Worm (Caenorhabditis elegans) whole organism, L2 larva: ENCODE measurements around the gene C28H8.3.
A peak's percentile ranks its signal among the peaks of the same experiment; 100 is the strongest.

Experiments
- C34F6.9 ChIP-seq: fragments of 150-350 bp; optimal IDR thresholded peaks from 2 replicates; lab custom pipeline; 2014; ENCODE audit warnings: missing biosample characterization, missing genetic modification characterization
- F13H6.1 ChIP-seq: sonication (generic microtip); optimal IDR thresholded peaks from 2 replicates; lab custom pipeline; 2016; ENCODE audit warnings: missing genetic modification characterization, missing compliant biosample characterization
- R02D3.7 ChIP-seq: fragments of 150-350 bp; optimal IDR thresholded peaks from 2 replicates; lab custom pipeline; 2014; ENCODE audit warnings: missing biosample characterization, missing genetic modification characterization
- alr-1 ChIP-seq: fragments of 150-350 bp; optimal IDR thresholded peaks from 2 replicates; lab custom pipeline; 2014; ENCODE audit warnings: missing biosample characterization, missing genetic modification characterization
- aly-2 ChIP-seq: fragments of 150-350 bp; optimal IDR thresholded peaks from 2 replicates; lab custom pipeline; 2014; ENCODE audit warnings: missing biosample characterization, missing genetic modification characterization
- ama-1 ChIP-seq: fragments of 150-350 bp; optimal IDR thresholded peaks from 2 replicates; lab custom pipeline; 2018; ENCODE audit warnings: inconsistent platforms
- blmp-1 ChIP-seq: sonication (generic microtip); optimal IDR thresholded peaks from 2 replicates; lab custom pipeline; 2017; ENCODE audit warnings: missing genetic modification characterization, mild to moderate bottlenecking, missing compliant biosample characterization, antibody characterized with exemption, moderate library complexity; ENCODE audit not compliant: insufficient read depth
- ceh-16 ChIP-seq: fragments of 150-350 bp; optimal IDR thresholded peaks from 2 replicates; lab custom pipeline; 2014; ENCODE audit warnings: missing biosample characterization, missing genetic modification characterization
- ceh-82 ChIP-seq: fragments of 150-350 bp; optimal IDR thresholded peaks from 2 replicates; lab custom pipeline; 2014; ENCODE audit warnings: missing biosample characterization, missing genetic modification characterization
- dmd-4 ChIP-seq: sonication (generic microtip); optimal IDR thresholded peaks from 2 replicates; lab custom pipeline; 2017; ENCODE audit warnings: missing biosample characterization, missing genetic modification characterization
- egl-27 ChIP-seq: sonication (generic microtip); optimal IDR thresholded peaks from 3 replicates; lab custom pipeline; 2017; ENCODE audit warnings: missing biosample characterization, missing genetic modification reagents, missing genetic modification characterization
- elt-1 ChIP-seq: fragments of 150-350 bp; optimal IDR thresholded peaks from 2 replicates; lab custom pipeline; 2014; ENCODE audit warnings: missing biosample characterization, missing genetic modification characterization
- elt-3 ChIP-seq: sonication (generic microtip); optimal IDR thresholded peaks from 2 replicates; lab custom pipeline; 2017; ENCODE audit warnings: missing biosample characterization, missing genetic modification characterization
- fos-1 ChIP-seq: fragments of 150-350 bp; optimal IDR thresholded peaks from 2 replicates; lab custom pipeline; 2014; ENCODE audit warnings: missing biosample characterization, missing genetic modification characterization
- gmeb-1 ChIP-seq: fragments of 150-350 bp; optimal IDR thresholded peaks from 2 replicates; lab custom pipeline; 2014; ENCODE audit warnings: missing biosample characterization, missing genetic modification characterization
- lin-13 ChIP-seq: fragments of 150-350 bp; optimal IDR thresholded peaks from 2 replicates; lab custom pipeline; 2014; ENCODE audit warnings: missing biosample characterization, missing genetic modification reagents, missing genetic modification characterization
- lsy-2 ChIP-seq, 2 experiments: fragments of 150-350 bp in 1 of 2; sonication (generic microtip) in 1 of 2; optimal IDR thresholded peaks; 2 replicates each; lab custom pipeline; 2014 to 2017; ENCODE audit warnings: missing biosample characterization in 2 of 2, missing genetic modification characterization in 2 of 2
- mab-5 ChIP-seq: fragments of 150-350 bp; optimal IDR thresholded peaks from 2 replicates; lab custom pipeline; 2014; ENCODE audit warnings: missing biosample characterization, missing genetic modification characterization
- mbf-1 ChIP-seq: sonication (generic microtip); optimal IDR thresholded peaks from 2 replicates; lab custom pipeline; 2017; ENCODE audit warnings: missing biosample characterization, missing genetic modification characterization
- mdl-1 ChIP-seq, 2 experiments: fragments of 150-350 bp in 1 of 2; sonication (generic microtip) in 1 of 2; optimal IDR thresholded peaks; 2 replicates each; lab custom pipeline; 2017; ENCODE audit warnings: missing biosample characterization in 2 of 2, missing genetic modification characterization in 2 of 2
- nhr-11 ChIP-seq: fragments of 150-350 bp; optimal IDR thresholded peaks from 2 replicates; lab custom pipeline; 2014; ENCODE audit warnings: missing biosample characterization, missing genetic modification characterization
- nhr-12 ChIP-seq: fragments of 150-350 bp; optimal IDR thresholded peaks from 2 replicates; lab custom pipeline; 2014; ENCODE audit warnings: missing biosample characterization, missing genetic modification characterization
- nhr-129 ChIP-seq: fragments of 150-350 bp; optimal IDR thresholded peaks from 2 replicates; lab custom pipeline; 2014; ENCODE audit warnings: missing biosample characterization, missing genetic modification characterization
- nhr-21 ChIP-seq: fragments of 150-350 bp; optimal IDR thresholded peaks from 2 replicates; lab custom pipeline; 2014; ENCODE audit warnings: missing biosample characterization, missing genetic modification characterization
- nhr-23 ChIP-seq: fragments of 150-350 bp; optimal IDR thresholded peaks from 2 replicates; lab custom pipeline; 2014; ENCODE audit warnings: missing biosample characterization, missing genetic modification reagents, missing genetic modification characterization
- nhr-237 ChIP-seq: fragments of 150-350 bp; optimal IDR thresholded peaks from 2 replicates; lab custom pipeline; 2014; ENCODE audit warnings: missing biosample characterization, missing genetic modification characterization
- nhr-25 ChIP-seq: fragments of 150-350 bp; sonication (generic microtip); optimal IDR thresholded peaks from 3 replicates; lab custom pipeline; 2014; ENCODE audit warnings: missing biosample characterization, missing genetic modification characterization
- nhr-6 ChIP-seq: fragments of 150-350 bp; optimal IDR thresholded peaks from 2 replicates; lab custom pipeline; 2014; ENCODE audit warnings: missing biosample characterization, missing genetic modification characterization
- peb-1 ChIP-seq: fragments of 150-350 bp; optimal IDR thresholded peaks from 2 replicates; lab custom pipeline; 2014; ENCODE audit warnings: missing biosample characterization, missing genetic modification characterization
- sma-3 ChIP-seq: sonication (generic microtip); optimal IDR thresholded peaks from 2 replicates; lab custom pipeline; 2016; ENCODE audit warnings: missing genetic modification reagents, missing genetic modification characterization, missing compliant biosample characterization
- snpc-4 ChIP-seq: fragments of 150-350 bp; optimal IDR thresholded peaks from 2 replicates; lab custom pipeline; 2014; ENCODE audit warnings: missing biosample characterization, missing genetic modification characterization
- unc-39 ChIP-seq: fragments of 150-350 bp; optimal IDR thresholded peaks from 2 replicates; lab custom pipeline; 2014; ENCODE audit warnings: missing biosample characterization, missing genetic modification characterization
- unc-55 ChIP-seq: fragments of 150-350 bp; sonication (generic microtip); optimal IDR thresholded peaks from 3 replicates; lab custom pipeline; 2014; ENCODE audit warnings: missing biosample characterization, missing genetic modification reagents, missing genetic modification characterization
- unc-62 ChIP-seq: fragments of 150-350 bp; optimal IDR thresholded peaks from 2 replicates; lab custom pipeline; 2014; ENCODE audit warnings: missing biosample characterization, missing genetic modification reagents, missing genetic modification characterization
- zag-1 ChIP-seq: fragments of 150-350 bp; optimal IDR thresholded peaks from 2 replicates; lab custom pipeline; 2014; ENCODE audit warnings: missing biosample characterization, missing genetic modification characterization
- ztf-1 ChIP-seq: fragments of 200-800 bp; sonication (Bioruptor generic); conservative IDR thresholded peaks from 2 replicates; pipeline ENCODE4 v1.3.6; 2022; ENCODE audit warnings: missing genetic modification characterization, missing compliant biosample characterization
- ztf-11 ChIP-seq: sonication (generic microtip); optimal IDR thresholded peaks from 2 replicates; lab custom pipeline; 2017; ENCODE audit warnings: missing biosample characterization, missing genetic modification characterization

The C28H8.3 gene

DNA sequence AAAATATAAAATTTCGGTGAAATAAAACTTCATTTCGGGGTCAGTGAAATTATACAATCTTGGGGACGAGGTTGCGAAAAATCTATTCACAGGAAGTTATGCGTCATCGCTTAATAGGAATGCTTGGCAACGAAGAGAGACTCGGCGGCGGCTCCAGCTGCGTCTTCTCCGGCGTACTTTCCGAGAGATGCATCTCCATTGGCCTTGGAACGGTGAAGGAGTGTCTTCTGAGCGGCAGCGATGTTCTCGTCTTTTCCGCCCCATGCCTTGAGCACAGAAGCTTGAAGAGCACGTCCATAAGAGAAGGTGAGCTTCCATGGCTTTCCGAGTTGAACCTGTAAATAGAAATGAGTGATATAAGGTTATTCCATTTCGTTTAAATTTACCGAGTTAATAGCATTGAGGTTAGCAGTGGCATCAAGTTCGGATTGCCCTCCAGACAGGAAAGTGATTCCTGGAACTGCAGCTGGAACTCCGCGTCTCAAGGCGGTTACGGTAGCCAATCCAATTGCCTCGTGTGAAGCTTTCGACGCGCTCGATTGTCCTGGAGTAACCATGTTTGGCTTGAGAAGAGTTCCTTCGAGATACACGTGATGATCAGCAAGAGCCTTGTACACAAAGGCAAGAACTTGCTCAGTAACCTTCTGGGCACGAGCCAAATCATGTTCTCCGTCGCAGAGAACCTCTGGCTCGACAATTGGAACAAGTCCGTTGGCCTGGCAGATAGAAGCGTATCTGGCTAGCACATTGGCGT lies 33.7 kb upstream of the C28H8.3 start:
- TF ChIP-seq ztf-1 (GFP tag; lab: Robert Waterston, UW) (no peak), dmd-4 (tag; lab: Kevin White, UChicago) (no peak), nhr-129 (tag; lab: Kevin White, UChicago) (peak; percentile 6)

DNA sequence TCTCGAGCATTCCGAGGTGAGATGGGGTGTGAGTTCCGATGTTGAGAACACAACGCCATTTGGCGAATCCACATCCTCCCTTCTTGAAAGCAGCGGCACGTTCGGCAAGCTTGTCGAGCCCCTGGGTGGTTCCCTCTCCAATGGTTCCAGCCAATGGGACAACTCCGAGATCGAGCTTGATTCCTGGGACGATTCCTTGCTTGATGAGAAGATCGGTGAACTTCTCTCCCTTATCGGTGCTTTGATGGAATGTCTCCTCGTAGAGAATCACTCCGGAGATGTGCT lies 33.1 kb upstream of the C28H8.3 start:
- no peak for TF ChIP-seq elt-3 (tag; lab: Kevin White, UChicago)
- no peak for TF ChIP-seq nhr-23 (tag; lab: Kevin White, UChicago)
- TF ChIP-seq elt-1: no peak
- no peak for TF ChIP-seq nhr-6 (tag; lab: Kevin White, UChicago)
- TF ChIP-seq lin-13 (GFP tag; lab: Kevin White, UChicago): no peak
- TF ChIP-seq egl-27: no peak
- TF ChIP-seq gmeb-1 (tag; lab: Kevin White, UChicago): no peak
- no peak for TF ChIP-seq fos-1 (tag; lab: Kevin White, UChicago)
- TF ChIP-seq dmd-4 (tag; lab: Kevin White, UChicago): no peak
- no peak for TF ChIP-seq unc-55 (GFP tag; lab: Kevin White, UChicago)
- TF ChIP-seq mdl-1 (tag; optimal IDR thresholded peaks at IDR 0.05; lab: Kevin White, UChicago): no peak
- no peak for TF ChIP-seq unc-39
- no peak for TF ChIP-seq C34F6.9 (tag; lab: Kevin White, UChicago)
- no peak for TF ChIP-seq ama-1 (lab: Kevin White, UChicago)
- TF ChIP-seq mab-5 (tag; lab: Kevin White, UChicago): no peak
- TF ChIP-seq nhr-11 (tag; lab: Kevin White, UChicago): no peak
- TF ChIP-seq nhr-12 (tag; lab: Kevin White, UChicago): no peak
- no peak for TF ChIP-seq aly-2 (tag; lab: Kevin White, UChicago)

DNA sequence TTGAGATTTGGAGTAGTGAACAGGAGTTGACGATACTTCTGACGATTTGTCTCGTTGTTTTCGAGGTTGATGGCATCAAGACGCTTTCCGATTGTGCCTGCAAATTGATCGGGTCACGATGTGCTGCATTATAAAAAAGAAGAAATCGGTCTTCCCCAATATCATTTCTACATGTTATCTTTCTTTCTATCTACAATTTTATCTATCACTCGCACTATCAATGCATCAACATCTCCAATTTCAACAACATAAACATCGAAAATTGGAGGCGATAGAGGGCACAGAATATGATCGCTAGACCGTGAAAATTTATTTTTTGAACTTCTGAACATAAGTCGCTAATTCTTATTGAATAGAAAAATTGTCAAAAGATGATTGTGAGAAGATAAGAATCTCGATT lies 32.8 kb upstream of the C28H8.3 start:
- TF ChIP-seq peb-1 (tag; lab: Kevin White, UChicago) (no peak), mbf-1 (tag; lab: Kevin White, UChicago) (no peak), lin-13 (GFP tag; lab: Kevin White, UChicago) (peak; percentile 5), mab-5 (tag; lab: Kevin White, UChicago) (no peak), nhr-25 (no peak), sma-3 (GFP tag; lab: Kevin White, UChicago) (no peak), unc-39 (no peak), unc-62 (GFP tag; lab: Kevin White, UChicago) (no peak)

DNA sequence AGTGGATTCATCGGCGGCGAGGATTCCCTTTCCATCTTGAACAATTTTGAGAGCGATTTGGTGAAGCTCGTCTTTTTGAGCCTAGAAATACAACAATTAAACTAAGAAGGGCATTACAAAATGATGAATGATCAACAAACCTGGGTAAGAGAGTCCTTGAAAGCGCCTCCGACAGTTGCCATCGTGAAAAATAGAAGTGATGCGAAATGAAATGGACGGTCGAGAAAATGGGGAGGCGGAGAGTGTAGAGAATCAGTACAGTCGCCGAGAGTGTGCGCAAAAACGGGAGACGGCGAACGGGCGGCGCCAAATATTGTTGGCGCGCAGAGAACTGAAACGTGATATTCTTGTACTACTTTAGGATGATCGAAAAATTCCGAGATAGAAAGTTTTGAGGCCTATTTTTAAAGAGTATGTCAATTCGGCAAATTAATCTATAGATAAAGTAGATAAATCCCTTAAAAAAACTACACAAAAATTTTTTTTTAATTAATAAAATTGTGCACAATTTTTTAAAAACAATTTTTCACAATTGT lies 32.3 kb upstream of the C28H8.3 start, which contains the start of gene aldo-2:
aldo-2 (minus strand) TSS at position 486 of the 536 bp plus-strand sequence.
- TF ChIP-seq sma-3 (GFP tag; lab: Kevin White, UChicago): peak; percentile 8
- TF ChIP-seq nhr-129 (tag; lab: Kevin White, UChicago): peak; percentile 3
- TF ChIP-seq elt-3 (tag; lab: Kevin White, UChicago): no peak
- peak; percentile 9 for TF ChIP-seq ceh-16 (tag; lab: Kevin White, UChicago)
- TF ChIP-seq zag-1: no peak
- TF ChIP-seq ceh-82 (tag; lab: Kevin White, UChicago): no peak
- no peak for TF ChIP-seq peb-1 (tag; lab: Kevin White, UChicago)
- TF ChIP-seq nhr-12 (tag; lab: Kevin White, UChicago): no peak
- TF ChIP-seq snpc-4: no peak
- no peak for TF ChIP-seq R02D3.7 (tag; lab: Kevin White, UChicago)
- TF ChIP-seq elt-1: no peak
- peak; percentile 86 for TF ChIP-seq ama-1 (lab: Kevin White, UChicago)
- TF ChIP-seq ztf-11 (tag; lab: Kevin White, UChicago): no peak
- TF ChIP-seq mdl-1 (tag; optimal IDR thresholded peaks at IDR 0.05; lab: Kevin White, UChicago): no peak
- TF ChIP-seq fos-1 (tag; lab: Kevin White, UChicago): peak; percentile 3
- peak; percentile 37 for TF ChIP-seq nhr-25
- no peak for TF ChIP-seq nhr-237 (tag; lab: Kevin White, UChicago)
- no peak for TF ChIP-seq mab-5 (tag; lab: Kevin White, UChicago)
- TF ChIP-seq unc-55 (GFP tag; lab: Kevin White, UChicago): no peak
- TF ChIP-seq aly-2 (tag; lab: Kevin White, UChicago): no peak
- TF ChIP-seq nhr-6 (tag; lab: Kevin White, UChicago): no peak
- TF ChIP-seq lsy-2 (tag; optimal IDR thresholded peaks at IDR 0.05; lab: Kevin White, UChicago): no peak
- peak; percentile 25 for TF ChIP-seq nhr-21
- TF ChIP-seq F13H6.1 (tag; lab: Kevin White, UChicago): peak; percentile 15
- TF ChIP-seq dmd-4 (tag; lab: Kevin White, UChicago): no peak
- TF ChIP-seq gmeb-1 (tag; lab: Kevin White, UChicago): peak; percentile 23
- TF ChIP-seq blmp-1: peak; percentile 6
- no peak for TF ChIP-seq alr-1
- TF ChIP-seq egl-27: no peak
